Worm (Caenorhabditis elegans) whole organism, young adult: ENCODE data around the gene srd-36.

Source experiments
- K12H6.12 ChIP-seq: fragments of 200-800 bp; sonication (Bioruptor generic); optimal IDR thresholded peaks from 2 replicates; lab custom pipeline; 2018; ENCODE audit warnings: mild to moderate bottlenecking, missing genetic modification characterization, missing compliant biosample characterization
- ama-1 ChIP-seq, 3 experiments: fragments of 150-350 bp in 1 of 3; sonication (generic microtip) in 2 of 3; optimal IDR thresholded peaks; 2 replicates each; lab custom pipeline; 2014 to 2018; ENCODE audit warnings: missing biosample characterization in 2 of 3, missing genetic modification characterization in 2 of 3, missing genetic modification reagents in 2 of 3
- attf-5 ChIP-seq: fragments of 200-800 bp; sonication (Bioruptor generic); optimal IDR thresholded peaks from 2 replicates; lab custom pipeline; 2018; ENCODE audit warnings: mild to moderate bottlenecking, missing genetic modification characterization, missing compliant biosample characterization
- attf-6 ChIP-seq: fragments of 200-800 bp; sonication (Bioruptor generic); IDR thresholded peaks from 2 replicates; pipeline ENCODE4 v1.3.6; 2022; ENCODE audit warnings: missing genetic modification reagents, missing genetic modification characterization, missing compliant biosample characterization
- ceh-27 ChIP-seq: fragments of 200-800 bp; sonication (Bioruptor generic); optimal IDR thresholded peaks from 2 replicates; lab custom pipeline; 2018; ENCODE audit warnings: mild to moderate bottlenecking, missing genetic modification characterization, moderate library complexity, missing compliant biosample characterization
- dox-1 ChIP-seq: fragments of 200-800 bp; sonication (Bioruptor generic); IDR thresholded peaks from 2 replicates; pipeline ENCODE4 v1.3.6; 2022; ENCODE audit warnings: missing genetic modification reagents, missing genetic modification characterization, missing compliant biosample characterization
- ets-4 ChIP-seq: fragments of 200-800 bp; sonication (Bioruptor generic); optimal IDR thresholded peaks from 2 replicates; lab custom pipeline; 2018; ENCODE audit warnings: mild to moderate bottlenecking, missing genetic modification characterization, missing compliant biosample characterization
- hlh-12 ChIP-seq: sonication (generic microtip); optimal IDR thresholded peaks from 2 replicates; lab custom pipeline; 2016; ENCODE audit warnings: missing genetic modification characterization, missing compliant biosample characterization
- mxl-1 ChIP-seq: sonication (generic microtip); optimal IDR thresholded peaks from 2 replicates; lab custom pipeline; 2016; ENCODE audit warnings: missing genetic modification characterization, missing compliant biosample characterization
- pha-4 ChIP-seq: fragments of 150-350 bp; sonication (generic microtip); optimal IDR thresholded peaks from 2 replicates; lab custom pipeline; 2014; ENCODE audit warnings: missing biosample characterization, missing genetic modification reagents, missing genetic modification characterization
- rcor-1 ChIP-seq: fragments of 200-800 bp; sonication (Bioruptor generic); IDR thresholded peaks from 2 replicates; pipeline ENCODE4 v1.3.6; 2022; ENCODE audit warnings: missing genetic modification reagents, missing genetic modification characterization, missing compliant biosample characterization
- snpc-4 ChIP-seq, 5 experiments: fragments of 150-350 bp in 1 of 5; sonication (generic microtip) in 4 of 5; optimal IDR thresholded peaks; 2 replicates each; lab custom pipeline; 2014 to 2018; ENCODE audit warnings: missing genetic modification characterization in 5 of 5, missing biosample characterization in 3 of 5, antibody characterized with exemption in 2 of 5, mild to moderate bottlenecking in 2 of 5, missing compliant biosample characterization in 2 of 5, missing genotype in 2 of 5, moderate library complexity in 2 of 5, missing genetic modification reagents in 1 of 5
- unc-62 ChIP-seq: fragments of 150-350 bp; optimal IDR thresholded peaks from 2 replicates; lab custom pipeline; 2014; ENCODE audit warnings: missing biosample characterization, missing genetic modification reagents, missing genetic modification characterization

- TF ChIP-seq ets-4 (GFP tag; lab: Kevin White, UChicago) (no peak), snpc-4 (GFP tag; optimal IDR thresholded peaks at IDR 0.05; lab: Kevin White, UChicago) (no peak), snpc-4 (tag; optimal IDR thresholded peaks at IDR 0.05; lab: Kevin White, UChicago) (no peak), ama-1 (optimal IDR thresholded peaks at IDR 0.05; lab: Kevin White, UChicago) (no peak), ama-1 (GFP tag; optimal IDR thresholded peaks at IDR 0.05; lab: Kevin White, UChicago) (no peak), attf-5 (GFP tag; lab: Kevin White, UChicago) (no peak), attf-6 (GFP tag; lab: Robert Waterston, UW) (no peak), pha-4 (tag; lab: Kevin White, UChicago) (no peak), hlh-12 (tag; lab: Kevin White, UChicago) (no peak), rcor-1 (GFP tag; lab: Robert Waterston, UW) (no peak), ceh-27 (GFP tag; lab: Kevin White, UChicago) (peak; percentile 74), mxl-1 (tag; lab: Kevin White, UChicago) (no peak), K12H6.12 (tag; lab: Kevin White, UChicago) (peak; percentile 61), unc-62 (no peak), dox-1 (GFP tag; lab: Robert Waterston, UW) (no peak)
Measured at ce11 chrX:13251354-13251843, 43.2 kb downstream of the srd-36 start.
